Fruit fly (Drosophila melanogaster) whole organism, embryonic: ENCODE data around the gene TwdlF.

Experiments
- Antp ChIP-seq: fragments of 200-800 bp; sonication (Bioruptor generic); optimal IDR thresholded peaks from 3 replicates; lab custom pipeline; 2016; ENCODE audit warnings: missing biosample characterization, missing genetic modification characterization
- B-H1 ChIP-seq: fragments of 200-800 bp; sonication (Bioruptor generic); IDR thresholded peaks from 3 replicates; pipeline ENCODE4 v1.3.6; 2022; ENCODE audit warnings: missing biosample characterization, missing genetic modification characterization
- CG12942 ChIP-seq: fragments of 200-800 bp; sonication (Bioruptor generic); optimal IDR thresholded peaks from 3 replicates; lab custom pipeline; 2016; ENCODE audit warnings: missing biosample characterization, missing genetic modification characterization
- CG13296 ChIP-seq: fragments of 200-800 bp; sonication (Bioruptor generic); optimal IDR thresholded peaks from 3 replicates; lab custom pipeline; 2018; ENCODE audit warnings: missing biosample characterization, mild to moderate bottlenecking, missing genetic modification characterization
- CG15011 ChIP-seq: fragments of 200-800 bp; sonication (Bioruptor generic); optimal IDR thresholded peaks from 3 replicates; lab custom pipeline; 2018; ENCODE audit warnings: missing biosample characterization, mild to moderate bottlenecking, missing genetic modification characterization
- CG15696 ChIP-seq: fragments of 200-800 bp; sonication (Bioruptor generic); optimal IDR thresholded peaks from 2 replicates; lab custom pipeline; 2019; ENCODE audit warnings: missing biosample characterization, mild to moderate bottlenecking, missing genetic modification characterization, moderate library complexity
- CG17328 ChIP-seq: fragments of 200-800 bp; sonication (Bioruptor generic); IDR thresholded peaks from 2 replicates; pipeline ENCODE4 v1.3.6; 2022; ENCODE audit warnings: missing biosample characterization, missing genetic modification characterization
- CG1832 ChIP-seq: fragments of 200-800 bp; sonication (Bioruptor generic); optimal IDR thresholded peaks from 2 replicates; lab custom pipeline; 2017; ENCODE audit warnings: missing biosample characterization, mild to moderate bottlenecking, missing genetic modification characterization, inconsistent platforms
- CG33213 ChIP-seq: fragments of 200-800 bp; sonication (Bioruptor generic); optimal IDR thresholded peaks from 3 replicates; lab custom pipeline; 2016; ENCODE audit warnings: missing biosample characterization, missing genetic modification characterization
- CG3726 ChIP-seq: fragments of 200-800 bp; sonication (Bioruptor generic); IDR thresholded peaks from 3 replicates; pipeline ENCODE4, ENCODE4 v1.3.6; 2022; ENCODE audit warnings: missing biosample characterization, missing genetic modification characterization
- CG42726 ChIP-seq: fragments of 200-800 bp; sonication (Bioruptor generic); IDR thresholded peaks from 2 replicates; pipeline ENCODE4 v1.3.6; 2022; ENCODE audit warnings: missing biosample characterization, missing genetic modification characterization; ENCODE audit not compliant: partially characterized antibody
- CG7271 ChIP-seq: fragments of 200-800 bp; sonication (Bioruptor generic); optimal IDR thresholded peaks from 2 replicates; lab custom pipeline; 2018; ENCODE audit warnings: missing biosample characterization, mild to moderate bottlenecking, missing genetic modification characterization, moderate library complexity
- CG7928 ChIP-seq: fragments of 200-800 bp; sonication (Bioruptor generic); optimal IDR thresholded peaks from 2 replicates; lab custom pipeline; 2017; ENCODE audit warnings: missing biosample characterization, mild to moderate bottlenecking, missing genetic modification characterization
- CG9437 ChIP-seq: fragments of 200-800 bp; sonication (Bioruptor generic); optimal IDR thresholded peaks from 2 replicates; lab custom pipeline; 2018; ENCODE audit warnings: missing biosample characterization, mild to moderate bottlenecking, missing genetic modification characterization
- D19A ChIP-seq: fragments of 200-800 bp; optimal IDR thresholded peaks from 3 replicates; lab custom pipeline; 2019; ENCODE audit warnings: missing biosample characterization, mild to moderate bottlenecking, missing genetic modification characterization, moderate library complexity
- Deaf1 ChIP-seq: fragments of 200-800 bp; optimal IDR thresholded peaks from 3 replicates; lab custom pipeline; 2019; ENCODE audit warnings: missing biosample characterization, mild to moderate bottlenecking, missing genetic modification characterization, moderate library complexity
- Dek ChIP-seq: fragments of 200-800 bp; sonication (Bioruptor generic); optimal IDR thresholded peaks from 3 replicates; lab custom pipeline; 2019; ENCODE audit warnings: missing biosample characterization, mild to moderate bottlenecking, missing genetic modification characterization, moderate library complexity
- Doc3 ChIP-seq: fragments of 200-800 bp; sonication (Bioruptor generic); IDR thresholded peaks from 3 replicates; pipeline ENCODE4 v1.3.6; 2022; ENCODE audit warnings: missing biosample characterization, missing genetic modification characterization; ENCODE audit not compliant: partially characterized antibody
- HLH3B ChIP-seq: fragments of 200-800 bp; sonication (Bioruptor generic); IDR thresholded peaks from 2 replicates; pipeline ENCODE4 v1.3.6; 2022; ENCODE audit warnings: missing biosample characterization, missing genetic modification characterization
- HLHmδ ChIP-seq: fragments of 200-800 bp; sonication (Bioruptor generic); optimal IDR thresholded peaks from 2 replicates; lab custom pipeline; 2018; ENCODE audit warnings: missing biosample characterization, mild to moderate bottlenecking, missing genetic modification characterization, moderate library complexity
- Hmx ChIP-seq: fragments of 200-800 bp; sonication (Bioruptor generic); optimal IDR thresholded peaks from 2 replicates; lab custom pipeline; 2016; ENCODE audit warnings: missing biosample characterization, missing genetic modification characterization
- Mad ChIP-seq: fragments of 200-800 bp; sonication (Bioruptor generic); optimal IDR thresholded peaks from 2 replicates; lab custom pipeline; 2016; ENCODE audit warnings: missing biosample characterization, missing genetic modification characterization
- Neu2 ChIP-seq: fragments of 200-800 bp; sonication (Bioruptor generic); optimal IDR thresholded peaks from 3 replicates; lab custom pipeline; 2016; ENCODE audit warnings: missing biosample characterization, missing genetic modification characterization, borderline replicate concordance
- Nf-YC ChIP-seq: fragments of 200-800 bp; optimal IDR thresholded peaks from 3 replicates; lab custom pipeline; 2019; ENCODE audit warnings: missing biosample characterization, mild to moderate bottlenecking, missing genetic modification characterization, moderate library complexity
- Poxn ChIP-seq: fragments of 200-800 bp; sonication (Bioruptor generic); IDR thresholded peaks from 2 replicates; pipeline ENCODE4 v1.3.6; 2022; ENCODE audit warnings: missing biosample characterization, missing genetic modification characterization
- Rx ChIP-seq: fragments of 200-800 bp; sonication (Bioruptor generic); IDR thresholded peaks from 2 replicates; pipeline ENCODE4 v1.3.6; 2022; ENCODE audit warnings: missing biosample characterization, missing genetic modification characterization
- Sox100B ChIP-seq: fragments of 200-800 bp; sonication (Bioruptor generic); optimal IDR thresholded peaks from 3 replicates; lab custom pipeline; 2018; ENCODE audit warnings: missing biosample characterization, mild to moderate bottlenecking, missing genetic modification characterization
- aop ChIP-seq: fragments of 200-800 bp; sonication (Bioruptor generic); IDR thresholded peaks from 2 replicates; pipeline ENCODE4 v1.3.6; 2022; ENCODE audit warnings: missing biosample characterization, missing genetic modification characterization
- cad ChIP-seq: fragments of >200 bp; optimal IDR thresholded peaks from 2 replicates; lab custom pipeline; 2017; ENCODE audit warnings: missing biosample characterization, missing genetic modification characterization
- crc ChIP-seq: fragments of 200-800 bp; sonication (Bioruptor generic); optimal IDR thresholded peaks from 2 replicates; lab custom pipeline; 2016; ENCODE audit warnings: missing biosample characterization, missing genetic modification characterization
- dan ChIP-seq: fragments of 200-800 bp; sonication (Bioruptor generic); IDR thresholded peaks from 2 replicates; pipeline ENCODE4 v1.3.6; 2022; ENCODE audit warnings: missing biosample characterization, missing genetic modification characterization
- ems ChIP-seq: fragments of 200-800 bp; sonication (Bioruptor generic); optimal IDR thresholded peaks from 3 replicates; lab custom pipeline; 2016; ENCODE audit warnings: missing biosample characterization, missing genetic modification characterization
- gsb ChIP-seq: fragments of 200-800 bp; sonication (Bioruptor generic); IDR thresholded peaks from 2 replicates; pipeline ENCODE4 v1.3.6; 2022; ENCODE audit warnings: missing biosample characterization, missing genetic modification characterization
- ind ChIP-seq: fragments of 200-800 bp; sonication (Bioruptor generic); optimal IDR thresholded peaks from 3 replicates; lab custom pipeline; 2016; ENCODE audit warnings: missing biosample characterization, missing genetic modification characterization
- knrl ChIP-seq: fragments of 200-800 bp; sonication (Bioruptor generic); IDR thresholded peaks from 3 replicates; pipeline ENCODE4 v1.3.6; 2022; ENCODE audit warnings: missing biosample characterization, missing genetic modification characterization; ENCODE audit not compliant: partially characterized antibody
- lbe ChIP-seq: fragments of 200-800 bp; sonication (Bioruptor generic); optimal IDR thresholded peaks from 2 replicates; lab custom pipeline; 2016; ENCODE audit warnings: missing biosample characterization, mild to moderate bottlenecking, missing genetic modification characterization
- nerfin-1 ChIP-seq: fragments of 200-800 bp; sonication (Bioruptor generic); optimal IDR thresholded peaks from 3 replicates; lab custom pipeline; 2019; ENCODE audit warnings: missing biosample characterization, mild to moderate bottlenecking, missing genetic modification characterization, moderate library complexity
- nerfin-2 ChIP-seq: fragments of 200-800 bp; sonication (Bioruptor generic); IDR thresholded peaks from 2 replicates; pipeline ENCODE4 v1.3.6; 2022; ENCODE audit warnings: missing biosample characterization, missing genetic modification characterization; ENCODE audit not compliant: partially characterized antibody
- onecut ChIP-seq: fragments of 200-800 bp; sonication (Bioruptor generic); IDR thresholded peaks from 2 replicates; pipeline ENCODE4 v1.3.6; 2022; ENCODE audit warnings: missing biosample characterization, missing genetic modification characterization
- otp ChIP-seq: fragments of 200-800 bp; sonication (Bioruptor generic); IDR thresholded peaks from 3 replicates; pipeline ENCODE4, ENCODE4 v1.3.6; 2022; ENCODE audit warnings: missing biosample characterization, missing genetic modification characterization
- pzg ChIP-seq: fragments of 200-800 bp; sonication (Bioruptor generic); optimal IDR thresholded peaks from 3 replicates; lab custom pipeline; 2018; ENCODE audit warnings: missing biosample characterization, mild to moderate bottlenecking, missing genetic modification characterization, moderate library complexity
- run ChIP-seq: fragments of 200-800 bp; sonication (Bioruptor generic); optimal IDR thresholded peaks from 3 replicates; lab custom pipeline; 2018; ENCODE audit warnings: missing biosample characterization, mild to moderate bottlenecking, missing genetic modification characterization
- sc ChIP-seq, 3 experiments: fragments of >200 bp in 2 of 3; fragments of 200-800 bp in 1 of 3; sonication (Bioruptor generic) in 1 of 3; optimal IDR thresholded peaks; 2 replicates in 2 of 3; 3 replicates in 1 of 3; lab custom pipeline; 2017; ENCODE audit warnings: mild to moderate bottlenecking in 1 of 3, missing biosample characterization in 1 of 3, missing genetic modification characterization in 1 of 3, missing genetic modification reagents in 1 of 3
- shn ChIP-seq: fragments of 200-800 bp; sonication (Bioruptor generic); optimal IDR thresholded peaks from 3 replicates; lab custom pipeline; 2016; ENCODE audit warnings: missing biosample characterization, missing genetic modification characterization
- sim ChIP-seq: fragments of 200-800 bp; sonication (Bioruptor generic); IDR thresholded peaks from 2 replicates; pipeline ENCODE4 v1.3.6; 2022; ENCODE audit warnings: missing biosample characterization, missing genetic modification characterization
- sug ChIP-seq: fragments of 200-800 bp; optimal IDR thresholded peaks from 2 replicates; lab custom pipeline; 2019; ENCODE audit warnings: missing biosample characterization, mild to moderate bottlenecking, missing genetic modification characterization, moderate library complexity
- tin ChIP-seq: fragments of 200-800 bp; sonication (Bioruptor generic); optimal IDR thresholded peaks from 3 replicates; lab custom pipeline; 2016; ENCODE audit warnings: missing biosample characterization, missing genetic modification characterization
- tna ChIP-seq: fragments of 200-800 bp; sonication (Bioruptor generic); IDR thresholded peaks from 2 replicates; pipeline ENCODE4 v1.3.6; 2022; ENCODE audit warnings: missing biosample characterization, missing genetic modification characterization; ENCODE audit not compliant: partially characterized antibody
- usp ChIP-seq: fragments of >200 bp; optimal IDR thresholded peaks from 2 replicates; lab custom pipeline; 2017; ENCODE audit warnings: missing biosample characterization, missing genetic modification characterization
- wor ChIP-seq: fragments of 200-800 bp; sonication (Bioruptor generic); IDR thresholded peaks from 2 replicates; pipeline ENCODE4 v1.3.6; 2022; ENCODE audit warnings: missing biosample characterization, missing genetic modification characterization
- yki ChIP-seq: fragments of >200 bp; optimal IDR thresholded peaks from 3 replicates; lab custom pipeline; 2018
- zen ChIP-seq: fragments of 200-800 bp; sonication (Bioruptor generic); optimal IDR thresholded peaks from 3 replicates; lab custom pipeline; 2018; ENCODE audit warnings: missing biosample characterization, mild to moderate bottlenecking, missing genetic modification characterization, moderate library complexity

TwdlF gene

dm6 chr3R:4220780-4221179 is 26.0 kb upstream of the TwdlF start (continued):
- no peak for TF ChIP-seq CG13296
- TF ChIP-seq CG15011: no peak
- peak; percentile 35 for TF ChIP-seq zen (tag; lab: Kevin White, UChicago)
- peak; percentile 84 for TF ChIP-seq CG33213 (GFP tag; lab: Kevin White, UChicago)
- peak; percentile 99 for TF ChIP-seq CG7928 (GFP tag; lab: Kevin White, UChicago)
- TF ChIP-seq CG42726 (GFP tag; lab: Robert Waterston, UW): peak; percentile 98
- no peak for TF ChIP-seq nerfin-1
- TF ChIP-seq onecut: no peak; the same call in 1 of the 2 replicates
- peak; percentile 31 for TF ChIP-seq Mad (GFP tag; lab: Kevin White, UChicago)
- TF ChIP-seq CG3726: no peak
- TF ChIP-seq Hmx: no peak
- TF ChIP-seq HLHmδ: no peak
- TF ChIP-seq sug (tag; lab: Kevin White, UChicago): peak; percentile 52
- TF ChIP-seq tin (GFP tag; lab: Kevin White, UChicago): peak; percentile 56
- TF ChIP-seq Deaf1 (tag; lab: Kevin White, UChicago): peak; percentile 33
- TF ChIP-seq pzg (GFP tag; lab: Kevin White, UChicago): peak; percentile 97
- TF ChIP-seq knrl (GFP tag; lab: Robert Waterston, UW): peak; percentile 98
- no peak for TF ChIP-seq Poxn
- no peak for TF ChIP-seq dan (GFP tag; lab: Robert Waterston, UW)
- peak; percentile 65 for TF ChIP-seq CG17328 (GFP tag; lab: Robert Waterston, UW)
- TF ChIP-seq aop: no peak
- TF ChIP-seq ind (GFP tag; lab: Kevin White, UChicago): no peak
- TF ChIP-seq yki (lab: Kevin White, UChicago): no peak
- TF ChIP-seq gsb (GFP tag; lab: Robert Waterston, UW): no peak
- TF ChIP-seq shn (GFP tag; lab: Kevin White, UChicago): peak; percentile 35
- TF ChIP-seq nerfin-2 (GFP tag; lab: Robert Waterston, UW): peak; percentile 95
- TF ChIP-seq usp (GFP tag; lab: Kevin White, UChicago): no peak
- TF ChIP-seq CG7271: no peak
- peak; percentile 45 for TF ChIP-seq Dek (tag; lab: Kevin White, UChicago)
- peak; percentile 97 for TF ChIP-seq tna (GFP tag; lab: Robert Waterston, UW)
- TF ChIP-seq CG1832 (GFP tag; lab: Kevin White, UChicago): no peak
- no peak for TF ChIP-seq HLH3B
- no peak for TF ChIP-seq cad (GFP tag; lab: Kevin White, UChicago)
- no peak for TF ChIP-seq CG9437 (GFP tag; lab: Kevin White, UChicago)
- peak; percentile 46 for TF ChIP-seq Nf-YC
- no peak for TF ChIP-seq D19A (tag; lab: Kevin White, UChicago)
- TF ChIP-seq Doc3 (GFP tag; lab: Robert Waterston, UW): peak; percentile 96
- TF ChIP-seq CG12942 (GFP tag; lab: Kevin White, UChicago): peak; percentile 12
- no peak for TF ChIP-seq sim (GFP tag; lab: Robert Waterston, UW)
- TF ChIP-seq Antp (GFP tag; lab: Kevin White, UChicago): peak; percentile 36
- TF ChIP-seq B-H1: no peak
- TF ChIP-seq sc (optimal IDR thresholded peaks at IDR 0.05; lab: Kevin White, UChicago): no peak
- TF ChIP-seq sc (GFP tag; optimal IDR thresholded peaks at IDR 0.05; lab: Kevin White, UChicago): no peak
- TF ChIP-seq otp (GFP tag; lab: Robert Waterston, UW): no peak
- TF ChIP-seq run (tag; lab: Kevin White, UChicago): no peak
- TF ChIP-seq Rx (GFP tag; lab: Robert Waterston, UW): no peak; the same call in 1 of the 2 replicates
- TF ChIP-seq crc: no peak
- TF ChIP-seq CG15696: peak; percentile 7
- TF ChIP-seq lbe (GFP tag; lab: Kevin White, UChicago): no peak
- TF ChIP-seq Sox100B (GFP tag; lab: Kevin White, UChicago): no peak
- no peak for TF ChIP-seq Neu2 (GFP tag; lab: Kevin White, UChicago)
- peak; percentile 49 for TF ChIP-seq ems (GFP tag; lab: Kevin White, UChicago)
- no peak for TF ChIP-seq wor (GFP tag; lab: Robert Waterston, UW)
